Worm (Caenorhabditis elegans): ENCODE measurements around the gene F44B9.2.
A peak's percentile ranks its signal among the peaks of the same experiment; 100 is the strongest.

Gene F44B9.2

ce11 chrIII:8043784-8044183, 21.5 kb downstream of the F44B9.2 start (continued):
- peak; percentile 98 for TF ChIP-seq lin-13 (GFP tag; optimal IDR thresholded peaks at IDR 0.05)
- TF ChIP-seq nhr-12 (tag; optimal IDR thresholded peaks at IDR 0.05) = peak; percentile 28
- no peak for TF ChIP-seq dmd-4 (tag; optimal IDR thresholded peaks at IDR 0.05)
- no peak for TF ChIP-seq mbf-1 (tag; optimal IDR thresholded peaks at IDR 0.05)
- TF ChIP-seq R02D3.7 (tag; optimal IDR thresholded peaks at IDR 0.05) = peak; percentile 62
- TF ChIP-seq gmeb-1 (tag; optimal IDR thresholded peaks at IDR 0.05) = peak; percentile 92
- peak; percentile 95 for TF ChIP-seq sma-9 (GFP tag; optimal IDR thresholded peaks at IDR 0.05)
- no peak for TF ChIP-seq sma-9 (tag; optimal IDR thresholded peaks at IDR 0.05)
- no peak for TF ChIP-seq ztf-1 (GFP tag; conservative IDR thresholded peaks at IDR 0.05)
- TF ChIP-seq lin-39 (tag; optimal IDR thresholded peaks at IDR 0.05) = peak; percentile 98
- peak; percentile 98 for TF ChIP-seq F13H6.1 (tag; optimal IDR thresholded peaks at IDR 0.05)
- no peak for TF ChIP-seq nhr-23 (tag; optimal IDR thresholded peaks at IDR 0.05)
- TF ChIP-seq nhr-10 (tag; optimal IDR thresholded peaks at IDR 0.05) = peak; percentile 81
- TF ChIP-seq blmp-1 (tag; optimal IDR thresholded peaks at IDR 0.05; ENCODE audit: insufficient read depth) = peak; percentile 65
- TF ChIP-seq mab-5 (tag; optimal IDR thresholded peaks at IDR 0.05) = peak; percentile 93
- no peak for TF ChIP-seq elt-1 (tag; optimal IDR thresholded peaks at IDR 0.05)
- peak; percentile 99 for TF ChIP-seq nhr-25 (tag; optimal IDR thresholded peaks at IDR 0.05)
- TF ChIP-seq unc-55 (GFP tag; optimal IDR thresholded peaks at IDR 0.05) = peak; percentile 100
- TF ChIP-seq nhr-6 (tag; optimal IDR thresholded peaks at IDR 0.05) = peak; percentile 98
- TF ChIP-seq ZK546.5 (tag; optimal IDR thresholded peaks at IDR 0.05) = peak; percentile 81
- peak; percentile 99 for TF ChIP-seq sma-3 (GFP tag; optimal IDR thresholded peaks at IDR 0.05)
- peak; percentile 85 for TF ChIP-seq snpc-4 (tag; optimal IDR thresholded peaks at IDR 0.05)
- no peak for TF ChIP-seq aly-2 (tag; optimal IDR thresholded peaks at IDR 0.05)
- peak; percentile 99 for TF ChIP-seq zag-1 (tag; optimal IDR thresholded peaks at IDR 0.05)
- no peak for TF ChIP-seq ceh-16 (tag; optimal IDR thresholded peaks at IDR 0.05)
- TF ChIP-seq fos-1 (tag; optimal IDR thresholded peaks at IDR 0.05) = peak; percentile 99

ce11 chrIII:8044187-8044586, 21.9 kb downstream of the F44B9.2 start, which contains the start of gene K12H4.5:
K12H4.5 (plus strand) TSS chrIII:8044487.
- TF ChIP-seq snpc-4 (tag; optimal IDR thresholded peaks at IDR 0.05) (no peak), nhr-25 (tag; optimal IDR thresholded peaks at IDR 0.05) (no peak), nhr-23 (tag; optimal IDR thresholded peaks at IDR 0.05) (no peak), ztf-1 (GFP tag; conservative IDR thresholded peaks at IDR 0.05) (no peak), nhr-12 (tag; optimal IDR thresholded peaks at IDR 0.05) (no peak), skn-1 (tag; optimal IDR thresholded peaks at IDR 0.05) (no peak), fos-1 (tag; optimal IDR thresholded peaks at IDR 0.05) (no peak), blmp-1 (tag; optimal IDR thresholded peaks at IDR 0.05; ENCODE audit: insufficient read depth) (no peak), ama-1 (optimal IDR thresholded peaks at IDR 0.05) (no peak), elt-3 (tag; optimal IDR thresholded peaks at IDR 0.05) (no peak), mdl-1 (tag; optimal IDR thresholded peaks at IDR 0.05) (no peak), lin-11 (tag; optimal IDR thresholded peaks at IDR 0.05) (no peak), C34F6.9 (tag; optimal IDR thresholded peaks at IDR 0.05) (no peak), ZK546.5 (tag; optimal IDR thresholded peaks at IDR 0.05) (no peak), elt-1 (tag; optimal IDR thresholded peaks at IDR 0.05) (no peak), unc-55 (GFP tag; optimal IDR thresholded peaks at IDR 0.05) (no peak), nhr-77 (tag; optimal IDR thresholded peaks at IDR 0.05) (no peak)

ce11 chrIII:8044717-8045116, 22.5 kb downstream of the F44B9.2 start, which contains the start of gene spcs-3:
spcs-3 (plus strand) TSS chrIII:8045017.
- TF ChIP-seq lsy-2 (tag; optimal IDR thresholded peaks at IDR 0.05) (no peak), elt-1 (tag; optimal IDR thresholded peaks at IDR 0.05) (no peak), dmd-4 (tag; optimal IDR thresholded peaks at IDR 0.05) (no peak), C34F6.9 (tag; optimal IDR thresholded peaks at IDR 0.05) (no peak), unc-55 (GFP tag; optimal IDR thresholded peaks at IDR 0.05) (no peak), nhr-25 (tag; optimal IDR thresholded peaks at IDR 0.05) (no peak), ztf-1 (GFP tag; conservative IDR thresholded peaks at IDR 0.05) (no peak), ceh-82 (tag; optimal IDR thresholded peaks at IDR 0.05) (no peak), nhr-77 (tag; optimal IDR thresholded peaks at IDR 0.05) (no peak), nhr-129 (tag; optimal IDR thresholded peaks at IDR 0.05) (no peak)

ce11 chrIII:8045734-8046133, 23.5 kb downstream of the F44B9.2 start, which contains the start of gene K12H4.3:
K12H4.3 (plus strand) TSS chrIII:8046034.
- TF ChIP-seq nhr-11 (tag; optimal IDR thresholded peaks at IDR 0.05) = no peak
- TF ChIP-seq ceh-16 (tag; optimal IDR thresholded peaks at IDR 0.05) = no peak
- TF ChIP-seq C34F6.9 (tag; optimal IDR thresholded peaks at IDR 0.05) = no peak
- no peak for TF ChIP-seq elt-3 (tag; optimal IDR thresholded peaks at IDR 0.05)
- TF ChIP-seq mab-5 (tag; optimal IDR thresholded peaks at IDR 0.05) = no peak
- no peak for TF ChIP-seq nhr-6 (tag; optimal IDR thresholded peaks at IDR 0.05)
- no peak for TF ChIP-seq nhr-25 (tag; optimal IDR thresholded peaks at IDR 0.05)
- TF ChIP-seq R02D3.7 (tag; optimal IDR thresholded peaks at IDR 0.05) = no peak
- no peak for TF ChIP-seq mdl-1 (tag; optimal IDR thresholded peaks at IDR 0.05)
- no peak for TF ChIP-seq nhr-21 (tag; optimal IDR thresholded peaks at IDR 0.05)
- TF ChIP-seq lin-39 (tag; optimal IDR thresholded peaks at IDR 0.05) = no peak
- no peak for TF ChIP-seq sma-9 (GFP tag; optimal IDR thresholded peaks at IDR 0.05)
- no peak for TF ChIP-seq sma-9 (tag; optimal IDR thresholded peaks at IDR 0.05)
- TF ChIP-seq nhr-129 (tag; optimal IDR thresholded peaks at IDR 0.05) = no peak

Data from whole organism, L2 larva.